Fruit fly (Drosophila melanogaster) whole organism, embryonic: ENCODE measurements around the gene Spn28Dc.

Experiments
- CG12744 ChIP-seq: fragments of 200-800 bp; sonication (Bioruptor generic); optimal IDR thresholded peaks from 2 replicates; lab custom pipeline; 2016; ENCODE audit warnings: missing biosample characterization, missing genetic modification characterization
- CG17186 ChIP-seq: fragments of 200-800 bp; sonication (Bioruptor generic); optimal IDR thresholded peaks from 3 replicates; lab custom pipeline; 2017; ENCODE audit warnings: missing biosample characterization, missing genetic modification reagents, missing genetic modification characterization
- CG17568 ChIP-seq: fragments of 200-800 bp; sonication (Bioruptor generic); optimal IDR thresholded peaks from 2 replicates; lab custom pipeline; 2018; ENCODE audit warnings: missing biosample characterization, mild to moderate bottlenecking, missing genetic modification characterization, moderate library complexity
- CG17829 ChIP-seq: fragments of 200-800 bp; optimal IDR thresholded peaks from 2 replicates; lab custom pipeline; 2019; ENCODE audit warnings: missing biosample characterization, mild to moderate bottlenecking, missing genetic modification characterization, moderate library complexity
- CG17912 ChIP-seq: fragments of 200-800 bp; sonication (Bioruptor generic); optimal IDR thresholded peaks from 2 replicates; lab custom pipeline; 2018; ENCODE audit warnings: missing biosample characterization, mild to moderate bottlenecking, missing genetic modification characterization
- CG1792 ChIP-seq: fragments of 200-800 bp; sonication (Bioruptor generic); optimal IDR thresholded peaks from 2 replicates; lab custom pipeline; 2016; ENCODE audit warnings: missing biosample characterization, missing genetic modification characterization
- CG18599 ChIP-seq: fragments of 200-800 bp; sonication (Bioruptor generic); optimal IDR thresholded peaks from 3 replicates; lab custom pipeline; 2017; ENCODE audit warnings: missing biosample characterization, missing genetic modification characterization, mild to moderate bottlenecking, moderate library complexity, missing genetic modification reagents
- CG18619 ChIP-seq: fragments of 200-800 bp; sonication (Bioruptor generic); optimal IDR thresholded peaks from 3 replicates; lab custom pipeline; 2017; ENCODE audit warnings: missing biosample characterization, mild to moderate bottlenecking, missing genetic modification characterization
- CG2116 ChIP-seq: fragments of 200-800 bp; sonication (Bioruptor generic); optimal IDR thresholded peaks from 3 replicates; lab custom pipeline; 2018; ENCODE audit warnings: missing biosample characterization, mild to moderate bottlenecking, missing genetic modification characterization
- CG31388 ChIP-seq: fragments of 200-800 bp; sonication (Bioruptor generic); optimal IDR thresholded peaks from 2 replicates; lab custom pipeline; 2016; ENCODE audit warnings: missing biosample characterization, missing genetic modification characterization
- CG4404 ChIP-seq: fragments of 200-800 bp; sonication (Bioruptor generic); IDR thresholded peaks from 2 replicates; pipeline ENCODE4 v1.3.6; 2022; ENCODE audit warnings: missing biosample characterization, missing genetic modification characterization
- CG5245 ChIP-seq: fragments of 200-800 bp; sonication (Bioruptor generic); optimal IDR thresholded peaks from 3 replicates; lab custom pipeline; 2016; ENCODE audit warnings: missing biosample characterization, missing genetic modification characterization
- CG6813 ChIP-seq: fragments of 200-800 bp; sonication (Bioruptor generic); optimal IDR thresholded peaks from 2 replicates; lab custom pipeline; 2017; ENCODE audit warnings: missing biosample characterization, missing genetic modification characterization, mild to moderate bottlenecking, moderate library complexity, missing genetic modification reagents
- CG7928 ChIP-seq: fragments of 200-800 bp; sonication (Bioruptor generic); optimal IDR thresholded peaks from 2 replicates; lab custom pipeline; 2017; ENCODE audit warnings: missing biosample characterization, mild to moderate bottlenecking, missing genetic modification characterization
- CG7963 ChIP-seq: fragments of 200-800 bp; sonication (Bioruptor generic); IDR thresholded peaks from 3 replicates; pipeline ENCODE4 v1.3.6; 2022; ENCODE audit warnings: missing biosample characterization, missing genetic modification characterization; ENCODE audit not compliant: partially characterized antibody
- CG8944 ChIP-seq: fragments of 200-800 bp; sonication (Bioruptor generic); optimal IDR thresholded peaks from 3 replicates; lab custom pipeline; 2016; ENCODE audit warnings: missing biosample characterization, missing genetic modification characterization
- CHES-1-like ChIP-seq: fragments of 200-800 bp; sonication (Bioruptor generic); optimal IDR thresholded peaks from 2 replicates; lab custom pipeline; 2016; ENCODE audit warnings: missing biosample characterization, missing genetic modification characterization
- D19A ChIP-seq: fragments of 200-800 bp; optimal IDR thresholded peaks from 3 replicates; lab custom pipeline; 2019; ENCODE audit warnings: missing biosample characterization, mild to moderate bottlenecking, missing genetic modification characterization, moderate library complexity
- D19B ChIP-seq: fragments of 200-800 bp; sonication (Bioruptor generic); optimal IDR thresholded peaks from 2 replicates; lab custom pipeline; 2017; ENCODE audit warnings: missing biosample characterization, mild to moderate bottlenecking, missing genetic modification characterization
- Dek ChIP-seq: fragments of 200-800 bp; sonication (Bioruptor generic); optimal IDR thresholded peaks from 3 replicates; lab custom pipeline; 2019; ENCODE audit warnings: missing biosample characterization, mild to moderate bottlenecking, missing genetic modification characterization, moderate library complexity
- Dip2 ChIP-seq: fragments of 200-800 bp; sonication (Bioruptor generic); IDR thresholded peaks from 2 replicates; pipeline ENCODE4 v1.3.6; 2022; ENCODE audit warnings: missing biosample characterization, missing genetic modification characterization
- E2f1 ChIP-seq: fragments of 200-800 bp; sonication (Bioruptor generic); IDR thresholded peaks from 2 replicates; pipeline ENCODE4 v1.3.6; 2022; ENCODE audit warnings: missing biosample characterization, missing genetic modification characterization
- Fer2 ChIP-seq: fragments of 200-800 bp; sonication (Bioruptor generic); optimal IDR thresholded peaks from 2 replicates; lab custom pipeline; 2018; ENCODE audit warnings: missing biosample characterization, mild to moderate bottlenecking, missing genetic modification characterization, moderate library complexity
- Hand ChIP-seq: fragments of 200-800 bp; sonication (Bioruptor generic); optimal IDR thresholded peaks from 2 replicates; lab custom pipeline; 2017; ENCODE audit warnings: mild to moderate bottlenecking, missing biosample characterization, missing genetic modification reagents, missing genetic modification characterization
- MBD-R2 ChIP-seq: fragments of 200-800 bp; sonication (Bioruptor generic); IDR thresholded peaks from 2 replicates; pipeline ENCODE4 v1.3.6; 2022; ENCODE audit warnings: missing biosample characterization, missing genetic modification characterization
- MTF-1 ChIP-seq: fragments of 200-800 bp; sonication (Bioruptor generic); optimal IDR thresholded peaks from 2 replicates; lab custom pipeline; 2018; ENCODE audit warnings: missing biosample characterization, mild to moderate bottlenecking, missing genetic modification characterization, borderline replicate concordance
- Mrtf ChIP-seq: fragments of 200-800 bp; sonication (Bioruptor generic); IDR thresholded peaks from 3 replicates; pipeline ENCODE4 v1.3.6; 2022; ENCODE audit warnings: missing biosample characterization, missing genetic modification characterization
- NK7.1 ChIP-seq: fragments of 200-800 bp; sonication (Bioruptor generic); optimal IDR thresholded peaks from 3 replicates; lab custom pipeline; 2016; ENCODE audit warnings: missing biosample characterization, missing genetic modification characterization
- Side ChIP-seq: fragments of 200-800 bp; sonication (Bioruptor generic); optimal IDR thresholded peaks from 2 replicates; lab custom pipeline; 2016; ENCODE audit warnings: missing biosample characterization, missing genetic modification characterization
- Stat92E ChIP-seq, 3 experiments: fragments of >200 bp in 2 of 3; fragments of 200-800 bp in 1 of 3; sonication (Bioruptor generic) in 1 of 3; optimal IDR thresholded peaks; 2 replicates each; lab custom pipeline; 2017 to 2019; ENCODE audit warnings: missing biosample characterization in 3 of 3, missing genetic modification characterization in 3 of 3, mild to moderate bottlenecking in 1 of 3, moderate library complexity in 1 of 3
- Usf ChIP-seq: fragments of 200-800 bp; sonication (Bioruptor generic); optimal IDR thresholded peaks from 2 replicates; lab custom pipeline; 2017; ENCODE audit warnings: missing genotype, missing biosample characterization, missing genetic modification characterization
- chif ChIP-seq, 2 experiments: fragments of 200-800 bp; sonication (Bioruptor generic); optimal IDR thresholded peaks; 3 replicates each; lab custom pipeline; 2016; ENCODE audit warnings: missing biosample characterization in 2 of 2, missing genetic modification characterization in 2 of 2
- dan ChIP-seq: fragments of 200-800 bp; sonication (Bioruptor generic); IDR thresholded peaks from 2 replicates; pipeline ENCODE4 v1.3.6; 2022; ENCODE audit warnings: missing biosample characterization, missing genetic modification characterization
- dm ChIP-seq: fragments of 200-800 bp; sonication (Bioruptor generic); optimal IDR thresholded peaks from 3 replicates; lab custom pipeline; 2016; ENCODE audit warnings: missing biosample characterization, missing genetic modification characterization
- ems ChIP-seq: fragments of 200-800 bp; sonication (Bioruptor generic); optimal IDR thresholded peaks from 3 replicates; lab custom pipeline; 2016; ENCODE audit warnings: missing biosample characterization, missing genetic modification characterization
- exex ChIP-seq: fragments of 200-800 bp; sonication (Bioruptor generic); optimal IDR thresholded peaks from 4 replicates; lab custom pipeline; 2018; ENCODE audit warnings: missing biosample characterization, mild to moderate bottlenecking, missing genetic modification characterization, moderate library complexity
- fd102C ChIP-seq: fragments of 200-800 bp; sonication (Bioruptor generic); optimal IDR thresholded peaks from 2 replicates; lab custom pipeline; 2018; ENCODE audit warnings: missing biosample characterization, mild to moderate bottlenecking, missing genetic modification characterization, moderate library complexity
- fu2 ChIP-seq: fragments of 200-800 bp; sonication (Bioruptor generic); optimal IDR thresholded peaks from 2 replicates; lab custom pipeline; 2016; ENCODE audit warnings: missing biosample characterization, missing genetic modification characterization
- gcm2 ChIP-seq: fragments of 200-800 bp; sonication (Bioruptor generic); optimal IDR thresholded peaks from 2 replicates; lab custom pipeline; 2016; ENCODE audit warnings: missing biosample characterization, missing genetic modification characterization
- hkb ChIP-seq, 2 experiments: fragments of 200-800 bp in 1 of 2; fragments of >200 bp in 1 of 2; sonication (Bioruptor generic) in 1 of 2; IDR thresholded peaks in 1 of 2; optimal IDR thresholded peaks in 1 of 2; 2 replicates each; pipeline versions ENCODE4 v1.3.6 to Lab custom; 2017 to 2022; ENCODE audit warnings: missing biosample characterization in 1 of 2, missing genetic modification characterization in 1 of 2
- kay ChIP-seq: fragments of 200-800 bp; sonication (Bioruptor generic); optimal IDR thresholded peaks from 2 replicates; lab custom pipeline; 2016; ENCODE audit warnings: missing biosample characterization, missing genetic modification characterization
- mam ChIP-seq: fragments of 200-800 bp; sonication (Bioruptor generic); optimal IDR thresholded peaks from 3 replicates; lab custom pipeline; 2016; ENCODE audit warnings: missing biosample characterization, missing genetic modification characterization
- pfk ChIP-seq: fragments of 200-800 bp; sonication (Bioruptor generic); optimal IDR thresholded peaks from 2 replicates; lab custom pipeline; 2018; ENCODE audit warnings: missing biosample characterization, mild to moderate bottlenecking, missing genetic modification characterization, moderate library complexity
- run ChIP-seq: fragments of 200-800 bp; sonication (Bioruptor generic); optimal IDR thresholded peaks from 3 replicates; lab custom pipeline; 2018; ENCODE audit warnings: missing biosample characterization, mild to moderate bottlenecking, missing genetic modification characterization
- so ChIP-seq: fragments of 200-800 bp; sonication (Bioruptor generic); IDR thresholded peaks from 3 replicates; pipeline ENCODE4 v1.3.6; 2022; ENCODE audit warnings: missing biosample characterization, missing genetic modification characterization
- sug ChIP-seq: fragments of 200-800 bp; optimal IDR thresholded peaks from 2 replicates; lab custom pipeline; 2019; ENCODE audit warnings: missing biosample characterization, mild to moderate bottlenecking, missing genetic modification characterization, moderate library complexity
- ttk ChIP-seq: fragments of 200-800 bp; sonication (Bioruptor generic); IDR thresholded peaks from 2 replicates; pipeline ENCODE4 v2.1.2; 2022; ENCODE audit warnings: missing biosample characterization, missing genetic modification characterization
- wdn ChIP-seq: fragments of 200-800 bp; sonication (Bioruptor generic); IDR thresholded peaks from 2 replicates; pipeline ENCODE4 v1.3.6; 2022; ENCODE audit warnings: missing biosample characterization, missing genetic modification characterization

Gene Spn28Dc

DNA sequence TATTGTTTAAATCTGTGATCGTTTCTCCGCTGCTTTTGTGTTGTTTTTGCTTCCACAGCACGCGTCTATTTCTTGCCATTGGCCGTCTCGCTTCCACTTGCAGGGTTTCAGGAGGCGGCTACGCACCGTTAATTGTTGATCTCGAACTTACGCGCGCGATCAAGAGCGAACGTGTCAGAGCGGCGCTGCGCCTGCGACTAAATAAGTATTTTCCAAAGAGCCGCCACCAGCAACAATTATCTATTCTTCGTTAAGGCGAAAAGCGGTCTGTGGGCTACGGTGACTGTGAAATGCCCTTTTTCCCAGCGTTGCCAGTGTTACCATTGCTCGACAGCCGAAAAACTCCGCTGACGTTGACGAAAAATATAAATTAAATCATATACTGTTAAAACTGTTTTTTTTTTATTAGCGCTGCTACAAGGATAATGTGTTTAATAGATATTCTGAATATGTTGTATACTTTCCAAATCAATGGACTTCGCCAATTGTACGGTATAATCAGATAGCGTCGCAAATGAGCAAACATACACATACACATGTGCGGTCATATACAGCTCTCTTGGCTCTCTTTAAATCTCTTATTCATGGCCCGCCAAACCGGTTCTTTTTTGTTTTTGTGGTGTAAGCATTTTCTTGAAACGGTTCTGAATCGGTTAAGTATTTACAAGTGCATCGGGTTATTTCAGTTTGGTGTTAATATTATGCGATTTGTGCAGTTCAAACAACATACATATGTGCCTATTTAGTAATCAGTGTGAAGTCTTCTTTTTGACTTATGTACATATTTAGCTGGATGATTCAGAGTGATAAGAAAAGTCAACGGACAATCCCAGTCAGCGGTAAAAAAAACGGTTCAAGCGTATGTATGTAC lies 12.8 kb downstream of the Spn28Dc start, which contains the start of gene pes (continued):
- TF ChIP-seq CG12744 (GFP tag; lab: Kevin White, UChicago) (peak; percentile 58), Hand (no peak), CG18619 (GFP tag; lab: Kevin White, UChicago) (peak; percentile 87), Dek (tag; lab: Kevin White, UChicago) (no peak), CG5245 (GFP tag; lab: Kevin White, UChicago) (peak; percentile 90), CG17186 (peak; percentile 58), Dip2 (GFP tag; lab: Robert Waterston, UW) (peak; percentile 70), CG1792 (peak; percentile 55), CG31388 (GFP tag; lab: Kevin White, UChicago) (peak; percentile 89), MTF-1 (GFP tag; lab: Kevin White, UChicago) (peak; percentile 69), MBD-R2 (GFP tag; lab: Robert Waterston, UW) (peak; percentile 91), dm (GFP tag; lab: Kevin White, UChicago) (peak; percentile 28), gcm2 (GFP tag; lab: Kevin White, UChicago) (no peak), Side (peak; percentile 92), pfk (GFP tag; lab: Kevin White, UChicago) (peak; percentile 17), exex (tag; lab: Kevin White, UChicago) (peak; percentile 90), hkb (optimal IDR thresholded peaks at IDR 0.05; lab: Kevin White, UChicago) (peak; percentile 39), hkb (GFP tag; IDR thresholded peaks at IDR 0.05; lab: Robert Waterston, UW) (peak; percentile 96), CG18599 (peak; percentile 97), ems (GFP tag; lab: Kevin White, UChicago) (peak; percentile 94), Fer2 (tag; lab: Kevin White, UChicago) (peak; percentile 87), D19B (GFP tag; lab: Kevin White, UChicago) (peak; percentile 88), CG8944 (peak; percentile 3), Usf (GFP tag; lab: Kevin White, UChicago) (peak; percentile 66), chif (GFP tag; optimal IDR thresholded peaks at IDR 0.05; lab: Kevin White, UChicago) (peak; percentile 6 to 62), fu2 (GFP tag; lab: Kevin White, UChicago) (no peak), CG17568 (GFP tag; lab: Kevin White, UChicago) (peak; percentile 36), ttk (GFP tag; lab: Robert Waterston, UW) (0 out of 2 replicates have a peak, but pooled peaks have one; percentile 22), Mrtf (GFP tag; lab: Robert Waterston, UW) (no peak), wdn (GFP tag; lab: Robert Waterston, UW) (peak; percentile 88), CG17912 (GFP tag; lab: Kevin White, UChicago) (peak; percentile 59), so (GFP tag; lab: Robert Waterston, UW) (peak; percentile 94), CG4404 (GFP tag; lab: Robert Waterston, UW) (peak; percentile 97), CG7963 (0 out of 3 replicates have a peak, but pooled peaks have one; percentile 46), CG6813 (GFP tag; lab: Kevin White, UChicago) (peak; percentile 92), sug (tag; lab: Kevin White, UChicago) (peak; percentile 91), CG2116 (peak; percentile 72), CG17829 (tag; lab: Kevin White, UChicago) (peak; percentile 86), kay (GFP tag; lab: Kevin White, UChicago) (peak; percentile 92), E2f1 (GFP tag; lab: Robert Waterston, UW) (peak; percentile 94), CG7928 (GFP tag; lab: Kevin White, UChicago) (peak; percentile 49), dan (peak; percentile 88; the same call in 1 of the 2 replicates), CHES-1-like (GFP tag; lab: Kevin White, UChicago) (no peak), Stat92E (GFP tag; optimal IDR thresholded peaks at IDR 0.05; lab: Kevin White, UChicago) (peak in 1 of 3 experiments; percentile 95), mam (GFP tag; lab: Kevin White, UChicago) (peak; percentile 91), D19A (tag; lab: Kevin White, UChicago) (peak; percentile 100), run (tag; lab: Kevin White, UChicago) (no peak), fd102C (GFP tag; lab: Kevin White, UChicago) (no peak), NK7.1 (GFP tag; lab: Kevin White, UChicago) (peak; percentile 86)
